Worm (Caenorhabditis elegans): Measurements from ENCODE around the gene T07F10.5.

ce11 chrV:12819792-12820453 is 45.8 kb upstream of the T07F10.5 start, which contains the start of the genes ZC443.4 and ugt-18:
- no peak for TF ChIP-seq sea-2 (GFP tag; IDR thresholded peaks at IDR 0.05)
- TF ChIP-seq K11D2.4 (GFP tag; IDR thresholded peaks at IDR 0.05), result no peak
- TF ChIP-seq mes-4 (tag; optimal IDR thresholded peaks at IDR 0.05), result no peak
- TF ChIP-seq unc-62 (GFP tag; optimal IDR thresholded peaks at IDR 0.05), result no peak
- no peak for TF ChIP-seq Y67H2A.10 (GFP tag; conservative IDR thresholded peaks at IDR 0.05)
- no peak for TF ChIP-seq ztf-3 (GFP tag; optimal IDR thresholded peaks at IDR 0.05)
- no peak for TF ChIP-seq somi-1 (GFP tag; optimal IDR thresholded peaks at IDR 0.05)
- TF ChIP-seq ama-1 (optimal IDR thresholded peaks at IDR 0.05), result no peak
- no peak for TF ChIP-seq ama-1 (GFP tag; optimal IDR thresholded peaks at IDR 0.05)
- TF ChIP-seq lin-54 (GFP tag; optimal IDR thresholded peaks at IDR 0.05), result no peak
